Fruit fly (Drosophila melanogaster) whole organism: ENCODE data around the gene CG31650.

ENCODE experiments used
- CG8478 ChIP-seq: fragments of >200 bp; optimal IDR thresholded peaks from 2 replicates; lab custom pipeline; 2018; ENCODE audit warnings: inconsistent platforms
- Dll ChIP-seq: fragments of >200 bp; optimal IDR thresholded peaks from 2 replicates; lab custom pipeline; 2017
- EcR ChIP-seq, 2 experiments: fragments of >200 bp; optimal IDR thresholded peaks; 2 replicates each; lab custom pipeline; 2017; ENCODE audit warnings: missing biosample characterization in 2 of 2, missing genetic modification characterization in 2 of 2, missing genetic modification reagents in 2 of 2
- psq ChIP-seq: fragments of >200 bp; optimal IDR thresholded peaks from 2 replicates; lab custom pipeline; 2017
- usp ChIP-seq: fragments of >200 bp; optimal IDR thresholded peaks from 2 replicates; lab custom pipeline; 2017; ENCODE audit warnings: missing biosample characterization, missing genetic modification characterization, mixed read lengths

DNA sequence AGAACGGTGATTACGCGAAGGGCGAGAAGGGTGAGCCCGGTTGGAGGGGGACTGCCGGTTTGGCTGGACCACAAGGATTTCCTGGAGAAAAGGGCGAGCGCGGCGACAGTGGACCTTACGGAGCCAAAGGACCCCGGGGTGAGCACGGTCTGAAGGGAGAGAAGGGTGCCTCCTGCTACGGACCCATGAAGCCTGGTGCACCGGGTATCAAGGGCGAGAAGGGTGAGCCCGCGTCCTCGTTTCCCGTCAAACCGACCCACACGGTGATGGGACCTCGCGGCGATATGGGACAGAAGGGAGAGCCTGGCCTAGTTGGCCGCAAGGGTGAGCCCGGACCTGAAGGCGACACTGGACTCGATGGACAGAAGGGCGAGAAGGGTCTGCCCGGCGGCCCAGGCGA, 13.1 kb downstream of the CG31650 start:
- TF ChIP-seq usp (no peak), Dll (lab: Kevin White, UChicago) (no peak), CG8478 (lab: Kevin White, UChicago) (no peak), psq (lab: Kevin White, UChicago) (no peak), EcR (GFP tag; optimal IDR thresholded peaks at IDR 0.05; lab: Kevin White, UChicago) (no peak)
